Worm (Caenorhabditis elegans) whole organism, L1 larva: ENCODE results near the gene ZC239.16.
"Not testable (repeated sequence)": the region's sequence is repeated elsewhere in the genome, so short reads cannot be mapped to it uniquely, and the experiment has no call there.

Experiments used
- ceh-63 ChIP-seq: fragments of 200-800 bp; sonication (Bioruptor generic); optimal IDR thresholded peaks from 2 replicates; lab custom pipeline; 2018; ENCODE audit warnings: mild to moderate bottlenecking, missing genetic modification characterization, missing compliant biosample characterization
- ceh-88 ChIP-seq: fragments of 200-800 bp; sonication (Bioruptor generic); IDR thresholded peaks from 2 replicates; pipeline ENCODE4 v1.3.6; 2022; ENCODE audit warnings: missing genetic modification characterization, missing compliant biosample characterization
- grh-1 ChIP-seq: fragments of 200-800 bp; sonication (Bioruptor generic); IDR thresholded peaks from 2 replicates; pipeline ENCODE4 v1.3.6; 2022; ENCODE audit warnings: missing genetic modification reagents, missing genetic modification characterization, missing compliant biosample characterization
- hlh-4 ChIP-seq: sonication (generic microtip); optimal IDR thresholded peaks from 2 replicates; lab custom pipeline; 2016; ENCODE audit warnings: mild to moderate bottlenecking, missing genetic modification characterization, missing compliant biosample characterization
- irx-1 ChIP-seq: sonication (generic microtip); optimal IDR thresholded peaks from 2 replicates; lab custom pipeline; 2016; ENCODE audit warnings: missing genetic modification characterization, missing compliant biosample characterization
- jun-1 ChIP-seq: fragments of 150-350 bp; optimal IDR thresholded peaks from 2 replicates; lab custom pipeline; 2014; ENCODE audit warnings: missing biosample characterization, missing genetic modification reagents, missing genetic modification characterization
- mab-9 ChIP-seq: fragments of 200-800 bp; sonication (Bioruptor generic); IDR thresholded peaks from 2 replicates; pipeline ENCODE4 v1.3.6; 2022; ENCODE audit warnings: missing genetic modification reagents, missing genetic modification characterization, missing compliant biosample characterization
- mef-2 ChIP-seq: fragments of 150-350 bp; optimal IDR thresholded peaks from 2 replicates; lab custom pipeline; 2014; ENCODE audit warnings: missing biosample characterization, missing genetic modification characterization
- mep-1 ChIP-seq: fragments of 150-350 bp; optimal IDR thresholded peaks from 2 replicates; lab custom pipeline; 2014; ENCODE audit warnings: missing biosample characterization, missing genetic modification characterization
- nhr-47 ChIP-seq: sonication (generic microtip); optimal IDR thresholded peaks from 2 replicates; lab custom pipeline; 2016; ENCODE audit warnings: mild to moderate bottlenecking, missing genetic modification characterization, moderate library complexity, missing compliant biosample characterization
- nhr-71 ChIP-seq: sonication (generic microtip); optimal IDR thresholded peaks from 2 replicates; lab custom pipeline; 2016; ENCODE audit warnings: mild to moderate bottlenecking, missing genetic modification characterization, moderate library complexity, missing compliant biosample characterization
- nhr-84 ChIP-seq: sonication (generic microtip); optimal IDR thresholded peaks from 2 replicates; lab custom pipeline; 2017; ENCODE audit warnings: missing biosample characterization, missing genetic modification characterization
- nhr-85 ChIP-seq: sonication (generic microtip); peaks from one replicate; lab custom pipeline; 2016; ENCODE audit warnings: missing genetic modification characterization, inconsistent platforms, missing compliant biosample characterization
- pag-3 ChIP-seq: sonication (generic microtip); optimal IDR thresholded peaks from 2 replicates; lab custom pipeline; 2017; ENCODE audit warnings: missing genetic modification characterization, mild to moderate bottlenecking, missing compliant biosample characterization, antibody characterized with exemption, borderline replicate concordance; ENCODE audit not compliant: insufficient read depth
- rnt-1 ChIP-seq: sonication (generic microtip); optimal IDR thresholded peaks from 2 replicates; lab custom pipeline; 2016; ENCODE audit warnings: mild to moderate bottlenecking, missing genetic modification characterization, moderate library complexity, missing compliant biosample characterization
- skn-1 ChIP-seq: fragments of 150-350 bp; optimal IDR thresholded peaks from 2 replicates; lab custom pipeline; 2014; ENCODE audit warnings: missing biosample characterization, missing genetic modification characterization
- sptf-1 ChIP-seq: fragments of 150-350 bp; optimal IDR thresholded peaks from 2 replicates; lab custom pipeline; 2014; ENCODE audit warnings: missing biosample characterization, missing genetic modification characterization
- swsn-7 ChIP-seq: sonication (generic microtip); optimal IDR thresholded peaks from 2 replicates; lab custom pipeline; 2016; ENCODE audit warnings: missing genetic modification characterization, missing compliant biosample characterization
- unc-130 ChIP-seq: fragments of 150-350 bp; optimal IDR thresholded peaks from 2 replicates; lab custom pipeline; 2017; ENCODE audit warnings: missing biosample characterization, missing genetic modification characterization, inconsistent platforms
- unc-30 ChIP-seq: sonication (generic microtip); optimal IDR thresholded peaks from 2 replicates; lab custom pipeline; 2017; ENCODE audit warnings: missing biosample characterization, missing genetic modification characterization
- vab-15 ChIP-seq: sonication (generic microtip); optimal IDR thresholded peaks from 2 replicates; lab custom pipeline; 2017; ENCODE audit warnings: missing genotype, mild to moderate bottlenecking, missing genetic modification characterization, missing compliant biosample characterization
- ztf-4 ChIP-seq: fragments of 150-350 bp; optimal IDR thresholded peaks from 2 replicates; lab custom pipeline; 2014; ENCODE audit warnings: missing biosample characterization, missing genetic modification characterization

The ZC239.16 gene

ce11 chrII:3191544-3191943, 33.6 kb downstream of the ZC239.16 start, which contains the start of gene Y27F2A.9:
Y27F2A.9 (minus strand) TSS chrII:3191644.
- TF ChIP-seq grh-1 (GFP tag; lab: Robert Waterston, UW); ceh-88 (GFP tag; lab: Robert Waterston, UW); swsn-7 (tag; lab: Kevin White, UChicago): not testable (repeated sequence)

- TF ChIP-seq irx-1, nhr-47, mef-2 (tag; lab: Kevin White, UChicago): not testable (repeated sequence)
These were observed 36.1 kb downstream of the ZC239.16 start, which contains the start of gene Y27F2A.11 for ce11 chrII:3189038-3189437. Y27F2A.11 (plus strand) TSS chrII:3189338.

- no peak for TF ChIP-seq skn-1 (tag; lab: Kevin White, UChicago)
- no peak for TF ChIP-seq mab-9 (GFP tag; lab: Robert Waterston, UW)
- no peak for TF ChIP-seq hlh-4 (tag; lab: Kevin White, UChicago)
- no peak for TF ChIP-seq nhr-84 (tag; lab: Kevin White, UChicago)
- TF ChIP-seq jun-1 (tag; lab: Kevin White, UChicago), result no peak
- TF ChIP-seq mef-2 (tag; lab: Kevin White, UChicago), result no peak
- TF ChIP-seq unc-30, result no peak
- no peak for TF ChIP-seq nhr-85 (tag; lab: Kevin White, UChicago)
- no peak for TF ChIP-seq pag-3 (tag; lab: Kevin White, UChicago)
- TF ChIP-seq unc-130 (tag; lab: Kevin White, UChicago), result no peak
These were observed 39.3 kb downstream of the ZC239.16 start for ce11 chrII:3185848-3186247.

- TF ChIP-seq mep-1, unc-130, sptf-1 (tag; lab: Kevin White, UChicago): not testable (repeated sequence)
- TF ChIP-seq, all 84 proteins: peak for 0; not testable (repeated sequence) for 84
These were observed 40.3 kb downstream of the ZC239.16 start, which contains the start of gene sri-78 for ce11 chrII:3184858-3185257. sri-78 (plus strand) TSS chrII:3185158.

- TF ChIP-seq ztf-4; vab-15 (tag; lab: Kevin White, UChicago); nhr-71 (tag; lab: Kevin White, UChicago): not testable (repeated sequence)
- TF ChIP-seq, all 84 proteins: peak for 0; not testable (repeated sequence) for 84
These were observed 41.7 kb downstream of the ZC239.16 start, which contains the start of the genes Y27F2A.6 and Y27F2A.8 for ce11 chrII:3183300-3183840. Y27F2A.6 (minus strand) TSS chrII:3183400. Y27F2A.8 (plus strand) TSS chrII:3183790.

ce11 chrII:3177663-3178062, 47.5 kb downstream of the ZC239.16 start, which contains the start of gene sri-40:
sri-40 (plus strand) TSS chrII:3177963.
- not testable (repeated sequence) for TF ChIP-seq rnt-1 (tag; lab: Kevin White, UChicago); mab-9 (GFP tag; lab: Robert Waterston, UW); ceh-63 (GFP tag; lab: Kevin White, UChicago)
- TF ChIP-seq, all 84 proteins: peak for 0; not testable (repeated sequence) for 84
